Fruit fly (Drosophila melanogaster) S2 (cell line): Measurements from ENCODE around the gene Ir11a.

Source experiments
- CG8478 ChIP-seq: fragments of >200 bp; optimal IDR thresholded peaks from 2 replicates; lab custom pipeline; 2018
- CTCF ChIP-seq, 2 experiments: fragments of >200 bp; optimal IDR thresholded peaks; 2 replicates each; lab custom pipeline; 2018

Ir11a gene

DNA sequence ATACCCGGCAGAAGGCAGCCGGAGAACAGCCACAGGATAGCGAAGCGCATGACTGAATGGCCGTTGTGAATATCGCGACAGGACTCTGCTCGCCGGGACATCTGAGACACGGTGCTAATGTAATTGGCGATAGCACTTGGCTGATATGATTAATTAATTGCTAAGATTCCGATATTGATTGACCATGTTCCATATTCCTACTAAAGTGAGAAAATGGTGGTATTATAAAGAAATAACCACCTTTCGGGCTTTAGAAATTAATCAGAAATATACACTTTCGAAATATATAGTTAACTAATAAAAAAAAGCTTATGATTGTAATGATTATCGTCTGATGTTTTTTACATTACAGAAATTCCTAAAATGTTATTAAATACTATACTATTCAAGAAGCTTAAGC is at the start of gene Ir11a:
Ir11a (minus strand) TSS at position 101 of the 400 bp plus-strand sequence.
- TF ChIP-seq CG8478 (lab: Kevin White, UChicago) (no peak), CTCF (optimal IDR thresholded peaks at IDR 0.05; lab: Kevin White, UChicago) (no peak)

DNA sequence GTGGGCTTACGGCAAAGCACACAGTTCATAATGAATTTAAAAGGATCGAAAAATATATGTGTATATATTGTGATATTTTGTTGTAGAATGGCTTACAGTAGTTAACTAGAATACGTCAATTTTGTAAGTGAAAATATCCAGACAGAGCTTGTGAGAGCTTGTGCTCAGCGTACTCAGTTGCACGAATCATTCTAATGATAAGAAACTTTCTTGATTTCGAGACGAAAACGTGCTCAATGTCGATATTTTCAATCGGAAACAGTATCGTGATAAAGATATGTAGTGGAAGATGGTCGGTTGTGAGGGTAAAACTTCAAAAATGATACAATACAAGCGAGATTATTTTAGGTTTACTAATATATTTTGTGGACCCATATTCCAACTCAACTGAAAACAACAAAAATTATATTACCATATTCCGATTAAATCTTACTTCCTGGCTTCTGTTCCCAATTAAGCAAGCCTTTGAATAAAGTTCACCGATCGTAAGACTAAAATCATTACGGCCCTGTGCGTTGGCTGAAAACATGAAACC is 30.9 kb upstream of the Ir11a start, which contains the start of the genes CG32651 and CG2574:
CG32651 (minus strand) TSS at position 101 of the 535 bp plus-strand sequence.
CG2574 (plus strand) TSS at position 485 of the 535 bp plus-strand sequence.
- TF ChIP-seq CG8478 (lab: Kevin White, UChicago): no peak
- TF ChIP-seq CTCF (optimal IDR thresholded peaks at IDR 0.05; lab: Kevin White, UChicago): no peak

DNA sequence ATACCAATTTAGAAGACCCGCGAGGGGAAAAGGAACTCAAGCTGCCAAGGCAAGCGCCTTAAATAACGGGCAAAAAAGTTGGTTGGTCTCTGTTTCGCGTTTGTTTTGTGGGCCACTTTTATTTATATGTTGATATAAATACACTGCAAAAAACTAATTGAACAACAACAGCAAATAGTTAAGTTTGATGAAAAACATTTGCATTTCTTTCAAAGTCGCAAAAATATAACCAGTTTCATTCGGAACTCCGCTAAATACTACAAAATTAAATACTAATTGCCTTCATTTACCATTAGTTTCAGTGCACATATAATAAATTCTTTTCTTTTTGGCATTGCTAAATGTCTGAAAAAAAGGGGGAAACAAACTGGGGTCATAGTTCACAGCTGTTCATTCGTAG is 14.2 kb upstream of the Ir11a start:
- no peak for TF ChIP-seq CTCF (optimal IDR thresholded peaks at IDR 0.05; lab: Kevin White, UChicago)
- no peak for TF ChIP-seq CG8478 (lab: Kevin White, UChicago)

- TF ChIP-seq CTCF (optimal IDR thresholded peaks at IDR 0.05; lab: Kevin White, UChicago): no peak
- no peak for TF ChIP-seq CG8478 (lab: Kevin White, UChicago)
Measured at dm6 chrX:12389138-12389537, 11.6 kb upstream of the Ir11a start.

dm6 chrX:12386255-12386654 is 8.7 kb upstream of the Ir11a start:
- TF ChIP-seq CTCF (optimal IDR thresholded peaks at IDR 0.05; lab: Kevin White, UChicago) (peak; percentile 46 to 75), CG8478 (lab: Kevin White, UChicago) (no peak)

DNA sequence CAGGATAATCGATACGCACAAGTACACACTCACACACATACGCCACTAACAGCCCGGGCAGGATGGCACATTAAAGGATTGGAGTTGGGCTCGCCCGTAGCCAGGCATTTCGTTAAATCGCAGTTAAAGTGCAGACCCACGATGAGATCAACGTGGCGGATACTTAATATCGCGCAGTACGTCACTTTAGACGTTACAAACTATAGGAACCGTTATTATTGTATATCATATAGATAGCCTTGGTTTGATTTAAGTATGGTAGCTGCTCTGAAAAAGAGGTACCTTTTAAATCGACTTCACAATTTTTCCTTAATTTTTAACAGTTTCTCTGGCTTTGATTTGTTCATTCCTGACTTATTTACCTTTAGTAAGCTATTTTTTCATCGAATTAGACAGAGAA is 4.7 kb downstream of the Ir11a start, which contains the start of gene CG2577:
CG2577 (plus strand) TSS at position 301 of the 400 bp plus-strand sequence.
- TF ChIP-seq CTCF (optimal IDR thresholded peaks at IDR 0.05; lab: Kevin White, UChicago): no peak
- TF ChIP-seq CG8478 (lab: Kevin White, UChicago): no peak

- TF ChIP-seq CTCF (optimal IDR thresholded peaks at IDR 0.05; lab: Kevin White, UChicago): no peak
- no peak for TF ChIP-seq CG8478 (lab: Kevin White, UChicago)
Measured at dm6 chrX:12356093-12356492, 21.5 kb downstream of the Ir11a start.

dm6 chrX:12353433-12353832 is 24.1 kb downstream of the Ir11a start:
- TF ChIP-seq CG8478 (lab: Kevin White, UChicago) (no peak), CTCF (optimal IDR thresholded peaks at IDR 0.05; lab: Kevin White, UChicago) (peak; percentile 48 to 62)
